Worm (Caenorhabditis elegans): ENCODE results near the gene Y44A6D.3.

ce11 chrV:20838565-20838964 is 46.3 kb upstream of the Y44A6D.3 start, which contains the start of gene exos-7:
- TF ChIP-seq mxl-2 (GFP tag; conservative IDR thresholded peaks at IDR 0.05): no peak
- TF ChIP-seq lir-3 (tag; optimal IDR thresholded peaks at IDR 0.05): no peak
- no peak for TF ChIP-seq snpc-4 (tag; optimal IDR thresholded peaks at IDR 0.05)
- no peak for TF ChIP-seq nhr-77 (tag; optimal IDR thresholded peaks at IDR 0.05)
- no peak for TF ChIP-seq nhr-41 (GFP tag; IDR thresholded peaks at IDR 0.05)
- no peak for TF ChIP-seq nhr-11 (tag; optimal IDR thresholded peaks at IDR 0.05)
- TF ChIP-seq vab-7 (GFP tag; IDR thresholded peaks at IDR 0.05): no peak

Data from whole organism, L4 larva.